Worm (Caenorhabditis elegans) whole organism, midembryonic: ENCODE measurements around the gene cyp-25A2.

Experiments
- klf-2 ChIP-seq: fragments of 200-800 bp; sonication (Bioruptor generic); conservative IDR thresholded peaks from 2 replicates; pipeline ENCODE4 v1.3.6; 2022; ENCODE audit warnings: missing genetic modification reagents, missing genetic modification characterization, missing compliant biosample characterization
- ref-1 ChIP-seq: fragments of 200-800 bp; sonication (Bioruptor generic); conservative IDR thresholded peaks from 2 replicates; pipeline ENCODE4 v1.3.6; 2022; ENCODE audit warnings: missing genetic modification reagents, missing genetic modification characterization, missing compliant biosample characterization
- ztf-29 ChIP-seq: fragments of 200-800 bp; sonication (Bioruptor generic); IDR thresholded peaks from 2 replicates; pipeline ENCODE4 v1.3.6; 2022; ENCODE audit warnings: missing genetic modification reagents, missing genetic modification characterization, missing compliant biosample characterization

- no peak for TF ChIP-seq ref-1 (GFP tag; lab: Robert Waterston, UW)
- TF ChIP-seq klf-2 (GFP tag; lab: Robert Waterston, UW): no peak
- TF ChIP-seq ztf-29 (GFP tag; lab: Robert Waterston, UW): no peak
Observed at ce11 chrIII:3883146-3883545, 48.1 kb downstream of the cyp-25A2 start.
